Fruit fly (Drosophila melanogaster) whole organism, wandering third instar larva: Measurements from ENCODE around the gene CG13365.

ENCODE experiments used
- Abd-B ChIP-seq: fragments of >200 bp; optimal IDR thresholded peaks from 2 replicates; lab custom pipeline; 2017; ENCODE audit warnings: missing biosample characterization, missing genetic modification characterization
- Dfd ChIP-seq: fragments of >200 bp; optimal IDR thresholded peaks from 2 replicates; lab custom pipeline; 2017; ENCODE audit warnings: missing biosample characterization, missing genetic modification characterization
- Hnf4 ChIP-seq: fragments of 200-800 bp; sonication (Bioruptor generic); optimal IDR thresholded peaks from 2 replicates; lab custom pipeline; 2016; ENCODE audit warnings: missing biosample characterization, mild to moderate bottlenecking, missing genetic modification characterization
- Hr78 ChIP-seq: fragments of >200 bp; optimal IDR thresholded peaks from 2 replicates; lab custom pipeline; 2017; ENCODE audit warnings: missing biosample characterization, missing genetic modification characterization
- Jra ChIP-seq: sonication (Bioruptor generic); optimal IDR thresholded peaks from 2 replicates; lab custom pipeline; 2016; ENCODE audit warnings: missing biosample characterization, missing genetic modification characterization
- Myc ChIP-seq: fragments of >200 bp; optimal IDR thresholded peaks from 2 replicates; lab custom pipeline; 2017
- dmrt93B ChIP-seq: fragments of 200-800 bp; sonication (Bioruptor generic); optimal IDR thresholded peaks from 2 replicates; lab custom pipeline; 2018; ENCODE audit warnings: missing biosample characterization, mild to moderate bottlenecking, missing genetic modification characterization
- h ChIP-seq: fragments of 200-800 bp; sonication (Bioruptor generic); optimal IDR thresholded peaks from 3 replicates; lab custom pipeline; 2016; ENCODE audit warnings: missing biosample characterization, mild to moderate bottlenecking, missing genetic modification characterization
- sage ChIP-seq: fragments of 200-800 bp; sonication (Bioruptor generic); optimal IDR thresholded peaks from 2 replicates; lab custom pipeline; 2016; ENCODE audit warnings: missing biosample characterization, mild to moderate bottlenecking, missing genetic modification characterization
- usp ChIP-seq: fragments of >200 bp; optimal IDR thresholded peaks from 2 replicates; lab custom pipeline; 2017; ENCODE audit warnings: missing biosample characterization, missing genetic modification characterization
- woc ChIP-seq: sonication (Bioruptor generic); optimal IDR thresholded peaks from 2 replicates; lab custom pipeline; 2016; ENCODE audit warnings: missing biosample characterization, mild to moderate bottlenecking, missing genetic modification characterization

dm6 chrX:654949-655348 lies 33.9 kb upstream of the CG13365 start:
- TF ChIP-seq Jra (GFP tag; lab: Kevin White, UChicago) (peak; percentile 93), usp (GFP tag; lab: Kevin White, UChicago) (no peak), sage (GFP tag; lab: Kevin White, UChicago) (peak; percentile 91), h (peak; percentile 98), dmrt93B (GFP tag; lab: Kevin White, UChicago) (peak; percentile 92), woc (GFP tag; lab: Kevin White, UChicago) (peak; percentile 93), Hr78 (GFP tag; lab: Kevin White, UChicago) (no peak), Abd-B (GFP tag; lab: Kevin White, UChicago) (no peak), Dfd (GFP tag; lab: Kevin White, UChicago) (no peak), Hnf4 (GFP tag; lab: Kevin White, UChicago) (peak; percentile 98), Myc (no peak)
